Worm (Caenorhabditis elegans) whole organism, young adult: Measurements from ENCODE around the gene aat-1.

Experiments
- F22D6.2 ChIP-seq: sonication (generic microtip); optimal IDR thresholded peaks from 2 replicates; lab custom pipeline; 2016; ENCODE audit warnings: mild to moderate bottlenecking, missing genetic modification characterization, missing compliant biosample characterization
- F33H1.4 ChIP-seq: fragments of 200-800 bp; sonication (Bioruptor generic); IDR thresholded peaks from 2 replicates; pipeline ENCODE4 v1.3.6; 2022; ENCODE audit warnings: missing genetic modification reagents, missing genetic modification characterization, missing compliant biosample characterization
- F57A8.1 ChIP-seq: fragments of 200-800 bp; sonication (Bioruptor generic); optimal IDR thresholded peaks from 2 replicates; lab custom pipeline; 2018; ENCODE audit warnings: mild to moderate bottlenecking, missing genetic modification characterization, moderate library complexity, missing compliant biosample characterization
- K12H6.12 ChIP-seq: fragments of 200-800 bp; sonication (Bioruptor generic); optimal IDR thresholded peaks from 2 replicates; lab custom pipeline; 2018; ENCODE audit warnings: mild to moderate bottlenecking, missing genetic modification characterization, missing compliant biosample characterization
- T26A5.8 ChIP-seq: sonication (generic microtip); optimal IDR thresholded peaks from 2 replicates; lab custom pipeline; 2016; ENCODE audit warnings: missing genetic modification characterization, missing compliant biosample characterization
- Y56A3A.18 ChIP-seq: fragments of 200-800 bp; sonication (Bioruptor generic); IDR thresholded peaks from 2 replicates; pipeline ENCODE4 v1.3.6; 2022; ENCODE audit warnings: missing genetic modification reagents, missing genetic modification characterization, missing compliant biosample characterization
- Y79H2A.3 ChIP-seq: fragments of 200-800 bp; sonication (Bioruptor generic); conservative IDR thresholded peaks from 2 replicates; pipeline ENCODE4 v1.3.6; 2022; ENCODE audit warnings: missing genetic modification reagents, missing genetic modification characterization, missing compliant biosample characterization
- ZK185.1 ChIP-seq: sonication (generic microtip); optimal IDR thresholded peaks from 2 replicates; lab custom pipeline; 2016; ENCODE audit warnings: mild to moderate bottlenecking, missing genetic modification characterization, missing compliant biosample characterization; ENCODE audit not compliant: poor library complexity, severe bottlenecking
- ama-1 ChIP-seq, 3 experiments: fragments of 150-350 bp in 1 of 3; sonication (generic microtip) in 2 of 3; optimal IDR thresholded peaks; 2 replicates each; lab custom pipeline; 2014 to 2018; ENCODE audit warnings: missing biosample characterization in 2 of 3, missing genetic modification characterization in 2 of 3, missing genetic modification reagents in 2 of 3
- aptf-3 ChIP-seq: fragments of 200-800 bp; sonication (Bioruptor generic); IDR thresholded peaks from 2 replicates; pipeline ENCODE4 v1.3.6; 2022; ENCODE audit warnings: missing genetic modification characterization, missing compliant biosample characterization
- bed-1 ChIP-seq: fragments of 200-800 bp; sonication (Bioruptor generic); IDR thresholded peaks from 2 replicates; pipeline ENCODE4 v1.3.6; 2022; ENCODE audit warnings: missing genetic modification reagents, missing genetic modification characterization, missing compliant biosample characterization
- ceh-100 ChIP-seq: fragments of 200-800 bp; sonication (Bioruptor generic); IDR thresholded peaks from 2 replicates; pipeline ENCODE4 v1.3.6; 2022; ENCODE audit warnings: missing genetic modification reagents, missing genetic modification characterization, missing compliant biosample characterization
- ceh-79 ChIP-seq: sonication (generic microtip); optimal IDR thresholded peaks from 2 replicates; lab custom pipeline; 2017; ENCODE audit warnings: mild to moderate bottlenecking, missing genetic modification characterization, missing compliant biosample characterization
- ceh-91 ChIP-seq: fragments of 200-800 bp; sonication (Bioruptor generic); IDR thresholded peaks from 2 replicates; pipeline ENCODE4 v1.3.6; 2022; ENCODE audit warnings: missing genetic modification reagents, missing genetic modification characterization, missing compliant biosample characterization
- dox-1 ChIP-seq: fragments of 200-800 bp; sonication (Bioruptor generic); IDR thresholded peaks from 2 replicates; pipeline ENCODE4 v1.3.6; 2022; ENCODE audit warnings: missing genetic modification reagents, missing genetic modification characterization, missing compliant biosample characterization
- efl-1 ChIP-seq: fragments of 150-350 bp; optimal IDR thresholded peaks from 2 replicates; lab custom pipeline; 2014; ENCODE audit warnings: missing biosample characterization, missing genetic modification reagents, missing genetic modification characterization
- egl-44 ChIP-seq: fragments of 200-800 bp; sonication (Bioruptor generic); IDR thresholded peaks from 2 replicates; pipeline ENCODE4 v1.3.6; 2022; ENCODE audit warnings: missing genetic modification reagents, missing genetic modification characterization, missing compliant biosample characterization
- ets-4 ChIP-seq: fragments of 200-800 bp; sonication (Bioruptor generic); optimal IDR thresholded peaks from 2 replicates; lab custom pipeline; 2018; ENCODE audit warnings: mild to moderate bottlenecking, missing genetic modification characterization, missing compliant biosample characterization
- hlh-26 ChIP-seq: fragments of 200-800 bp; sonication (Bioruptor generic); conservative IDR thresholded peaks from 2 replicates; pipeline ENCODE4 v1.3.6; 2022; ENCODE audit warnings: missing genetic modification reagents, missing genetic modification characterization, missing compliant biosample characterization
- hsf-1 ChIP-seq: fragments of 200-800 bp; sonication (Bioruptor generic); IDR thresholded peaks from 2 replicates; pipeline ENCODE4 v1.3.6; 2022; ENCODE audit warnings: missing genetic modification reagents, missing genetic modification characterization, missing compliant biosample characterization
- let-607 ChIP-seq, 2 experiments: fragments of 200-800 bp in 1 of 2; sonication (Bioruptor generic) in 1 of 2; sonication (generic microtip) in 1 of 2; optimal IDR thresholded peaks; 2 replicates each; lab custom pipeline; 2016 to 2018; ENCODE audit warnings: mild to moderate bottlenecking in 2 of 2, missing compliant biosample characterization in 2 of 2, missing genetic modification characterization in 2 of 2, moderate library complexity in 2 of 2, missing genotype in 1 of 2
- lin-26 ChIP-seq: fragments of 200-800 bp; sonication (Bioruptor generic); IDR thresholded peaks from 2 replicates; pipeline ENCODE4 v1.3.6; 2022; ENCODE audit warnings: missing genetic modification reagents, missing genetic modification characterization, missing compliant biosample characterization
- lin-54 ChIP-seq: fragments of 200-800 bp; sonication (Bioruptor generic); optimal IDR thresholded peaks from 2 replicates; lab custom pipeline; 2018; ENCODE audit warnings: mild to moderate bottlenecking, missing genetic modification characterization, missing compliant biosample characterization
- madf-3 ChIP-seq: fragments of 200-800 bp; sonication (Bioruptor generic); IDR thresholded peaks from 2 replicates; pipeline ENCODE4 v1.3.6; 2022; ENCODE audit warnings: missing genetic modification reagents, missing genetic modification characterization, missing compliant biosample characterization
- mcd-1 ChIP-seq: fragments of 200-800 bp; sonication (Bioruptor generic); IDR thresholded peaks from 2 replicates; pipeline ENCODE4 v1.3.6; 2022; ENCODE audit warnings: missing genetic modification reagents, missing genetic modification characterization, missing compliant biosample characterization
- mel-28 ChIP-seq: sonication (generic microtip); optimal IDR thresholded peaks from 2 replicates; lab custom pipeline; 2016; ENCODE audit warnings: borderline replicate concordance, mild to moderate bottlenecking, missing genetic modification characterization, missing compliant biosample characterization
- nfya-1 ChIP-seq: sonication (generic microtip); optimal IDR thresholded peaks from 2 replicates; lab custom pipeline; 2017; ENCODE audit warnings: antibody characterized with exemption, missing compliant biosample characterization, missing genetic modification characterization, borderline replicate concordance; ENCODE audit not compliant: insufficient read depth
- pbrm-1 ChIP-seq: fragments of 200-800 bp; sonication (Bioruptor generic); IDR thresholded peaks from 2 replicates; pipeline ENCODE4 v1.3.6; 2022; ENCODE audit warnings: missing genetic modification reagents, missing genetic modification characterization, missing compliant biosample characterization
- rcor-1 ChIP-seq: fragments of 200-800 bp; sonication (Bioruptor generic); IDR thresholded peaks from 2 replicates; pipeline ENCODE4 v1.3.6; 2022; ENCODE audit warnings: missing genetic modification reagents, missing genetic modification characterization, missing compliant biosample characterization
- repo-1 ChIP-seq: sonication (generic microtip); optimal IDR thresholded peaks from 2 replicates; lab custom pipeline; 2017; ENCODE audit warnings: mild to moderate bottlenecking, missing genetic modification characterization, missing compliant biosample characterization
- rpc-1 ChIP-seq, 2 experiments: fragments of 150-350 bp in 1 of 2; sonication (generic microtip) in 1 of 2; optimal IDR thresholded peaks; 2 replicates each; lab custom pipeline; 2014 to 2018; ENCODE audit warnings: missing biosample characterization in 1 of 2, missing genetic modification characterization in 1 of 2, missing genetic modification reagents in 1 of 2, missing genotype in 1 of 2
- sdz-38 ChIP-seq: sonication (generic microtip); optimal IDR thresholded peaks from 2 replicates; lab custom pipeline; 2016; ENCODE audit warnings: missing genotype, missing genetic modification characterization, missing compliant biosample characterization
- sea-2 ChIP-seq: fragments of 200-800 bp; sonication (Bioruptor generic); IDR thresholded peaks from 2 replicates; pipeline ENCODE4 v1.3.6; 2022; ENCODE audit warnings: missing genetic modification characterization, missing compliant biosample characterization
- tbp1 ChIP-seq: fragments of 200-800 bp; sonication (Bioruptor generic); optimal IDR thresholded peaks from 2 replicates; lab custom pipeline; 2018; ENCODE audit warnings: mild to moderate bottlenecking, missing genetic modification characterization, missing compliant biosample characterization
- tlf-1 ChIP-seq: fragments of 200-800 bp; sonication (Bioruptor generic); optimal IDR thresholded peaks from 2 replicates; lab custom pipeline; 2018; ENCODE audit warnings: mild to moderate bottlenecking, missing genetic modification characterization, missing compliant biosample characterization
- unc-130 ChIP-seq: sonication (generic microtip); optimal IDR thresholded peaks from 2 replicates; lab custom pipeline; 2016; ENCODE audit warnings: missing genetic modification reagents, missing genetic modification characterization, missing compliant biosample characterization
- zim-3 ChIP-seq: sonication (generic microtip); optimal IDR thresholded peaks from 2 replicates; lab custom pipeline; 2017; ENCODE audit warnings: mild to moderate bottlenecking, missing genetic modification characterization, moderate library complexity, missing compliant biosample characterization
- ztf-22 ChIP-seq: fragments of 200-800 bp; sonication (Bioruptor generic); optimal IDR thresholded peaks from 2 replicates; lab custom pipeline; 2018; ENCODE audit warnings: mild to moderate bottlenecking, missing genetic modification characterization, moderate library complexity, missing compliant biosample characterization
- ztf-3 ChIP-seq: fragments of 200-800 bp; sonication (Bioruptor generic); optimal IDR thresholded peaks from 2 replicates; lab custom pipeline; 2018; ENCODE audit warnings: mild to moderate bottlenecking, missing genetic modification characterization, missing compliant biosample characterization

The aat-1 gene

DNA sequence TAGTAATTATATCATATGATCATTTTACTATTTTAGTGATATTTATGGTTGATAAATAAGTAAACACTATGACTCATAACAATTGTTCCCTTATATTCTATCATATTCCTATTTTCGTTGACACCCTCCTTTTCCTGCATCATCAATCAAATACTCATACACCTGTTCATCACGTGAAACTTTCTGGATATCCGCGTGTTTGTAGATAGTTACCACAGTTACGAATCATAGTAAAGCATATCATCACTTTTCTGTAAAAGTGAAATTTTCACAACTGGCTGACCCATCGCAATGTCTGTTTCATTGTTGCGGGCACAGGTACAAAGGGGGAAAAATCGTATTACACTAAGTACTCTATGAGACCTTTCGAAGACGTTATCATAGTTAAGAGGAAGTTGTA, 32.4 kb upstream of the aat-1 start:
- TF ChIP-seq aptf-3 (GFP tag; lab: Robert Waterston, UW) (no peak), zim-3 (no peak), bed-1 (GFP tag; lab: Robert Waterston, UW) (no peak), efl-1 (GFP tag; lab: Kevin White, UChicago) (no peak)

- no peak for TF ChIP-seq mcd-1 (GFP tag; lab: Robert Waterston, UW)
- no peak for TF ChIP-seq nfya-1
- TF ChIP-seq ZK185.1 (tag; lab: Kevin White, UChicago): no peak
- no peak for TF ChIP-seq tlf-1 (GFP tag; lab: Kevin White, UChicago)
Observed at ce11 chrIV:9632966-9633494, 31.5 kb upstream of the aat-1 start.

- TF ChIP-seq tbp1 (GFP tag; lab: Kevin White, UChicago) (no peak), hsf-1 (GFP tag; lab: Robert Waterston, UW) (no peak), dox-1 (no peak), pbrm-1 (GFP tag; lab: Robert Waterston, UW) (no peak), ceh-100 (GFP tag; lab: Robert Waterston, UW) (no peak), hlh-26 (GFP tag; lab: Robert Waterston, UW) (no peak), Y56A3A.18 (GFP tag; lab: Robert Waterston, UW) (no peak), F57A8.1 (GFP tag; lab: Kevin White, UChicago) (no peak), ceh-91 (GFP tag; lab: Robert Waterston, UW) (no peak), let-607 (tag; optimal IDR thresholded peaks at IDR 0.05; lab: Kevin White, UChicago) (no peak), sdz-38 (tag; lab: Kevin White, UChicago) (no peak), ztf-3 (no peak), ztf-22 (GFP tag; lab: Kevin White, UChicago) (no peak), ama-1 (optimal IDR thresholded peaks at IDR 0.05; lab: Kevin White, UChicago) (no peak), ama-1 (GFP tag; optimal IDR thresholded peaks at IDR 0.05; lab: Kevin White, UChicago) (no peak), unc-130 (GFP tag; lab: Kevin White, UChicago) (no peak), T26A5.8 (tag; lab: Kevin White, UChicago) (no peak), ceh-79 (tag; lab: Kevin White, UChicago) (no peak)
- TF ChIP-seq, all 124 proteins: peak for 0
Observed at ce11 chrIV:9632094-9632493, 30.6 kb upstream of the aat-1 start.

DNA sequence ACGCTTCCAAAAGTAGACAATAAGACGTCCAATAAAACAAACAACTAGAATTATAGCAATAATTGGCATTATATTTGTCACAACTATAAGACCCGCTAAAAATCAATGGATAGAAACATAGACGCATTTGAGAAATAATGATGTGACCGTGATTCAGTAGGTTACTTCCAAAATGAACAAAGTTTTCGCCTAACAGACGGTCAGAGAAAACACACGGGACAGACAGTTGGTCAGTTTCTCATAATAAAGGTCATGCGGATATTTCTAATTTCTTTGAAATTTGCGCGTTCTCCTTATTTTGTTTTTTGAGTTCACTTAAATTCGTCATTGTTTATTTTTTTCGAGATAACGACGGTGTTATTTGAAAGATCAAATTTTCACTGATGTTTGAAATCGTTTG, 30.1 kb upstream of the aat-1 start:
- TF ChIP-seq lin-26 (GFP tag; lab: Robert Waterston, UW) (0 out of 2 replicates have a peak, but pooled peaks have one; percentile 12), ets-4 (GFP tag; lab: Kevin White, UChicago) (no peak)
- TF ChIP-seq, all 124 proteins: peak for 1

ce11 chrIV:9627033-9627432, 25.5 kb upstream of the aat-1 start:
- TF ChIP-seq aptf-3 (GFP tag; lab: Robert Waterston, UW) (no peak), rcor-1 (GFP tag; lab: Robert Waterston, UW) (no peak), ztf-3 (no peak), egl-44 (GFP tag; lab: Robert Waterston, UW) (no peak), F22D6.2 (tag; lab: Kevin White, UChicago) (no peak), sea-2 (GFP tag; lab: Robert Waterston, UW) (no peak), mel-28 (no peak), K12H6.12 (no peak), lin-54 (GFP tag; lab: Kevin White, UChicago) (no peak), repo-1 (tag; lab: Kevin White, UChicago) (no peak), rpc-1 (optimal IDR thresholded peaks at IDR 0.05; lab: Kevin White, UChicago) (no peak), rpc-1 (tag; optimal IDR thresholded peaks at IDR 0.05; lab: Kevin White, UChicago) (no peak), Y79H2A.3 (GFP tag; lab: Robert Waterston, UW) (no peak), madf-3 (GFP tag; lab: Robert Waterston, UW) (no peak), F33H1.4 (GFP tag; lab: Robert Waterston, UW) (no peak)
- TF ChIP-seq, all 124 proteins: peak for 0
